Fruit fly (Drosophila melanogaster) whole organism, wandering third instar larva: Measurements from ENCODE around the gene CG46504.
"Not testable (repeated sequence)": the region's sequence is repeated elsewhere in the genome, so short reads cannot be mapped to it uniquely, and the experiment has no call there.

Source experiments
- Abd-B ChIP-seq: fragments of >200 bp; optimal IDR thresholded peaks from 2 replicates; lab custom pipeline; 2017; ENCODE audit warnings: missing biosample characterization, missing genetic modification characterization
- Dif ChIP-seq: fragments of 200-275, 200-300 bp; sonication (Bioruptor generic); optimal IDR thresholded peaks from 2 replicates; lab custom pipeline; 2018; ENCODE audit warnings: missing biosample characterization, missing genetic modification characterization; ENCODE audit not compliant: partially characterized antibody
- Hr78 ChIP-seq: fragments of >200 bp; optimal IDR thresholded peaks from 2 replicates; lab custom pipeline; 2017; ENCODE audit warnings: missing biosample characterization, missing genetic modification characterization
- Hr83 ChIP-seq: fragments of 200-300 bp; sonication (Bioruptor generic); optimal IDR thresholded peaks from 2 replicates; lab custom pipeline; 2016; ENCODE audit warnings: missing biosample characterization, mild to moderate bottlenecking, missing genetic modification characterization, moderate library complexity; ENCODE audit not compliant: poor library complexity, severe bottlenecking
- Myc ChIP-seq: fragments of >200 bp; optimal IDR thresholded peaks from 2 replicates; lab custom pipeline; 2017
- brk ChIP-seq: fragments of 200-800 bp; sonication (Bioruptor generic); optimal IDR thresholded peaks from 2 replicates; lab custom pipeline; 2016; ENCODE audit warnings: missing biosample characterization, mild to moderate bottlenecking, missing genetic modification characterization
- dmrt93B ChIP-seq: fragments of 200-800 bp; sonication (Bioruptor generic); optimal IDR thresholded peaks from 2 replicates; lab custom pipeline; 2018; ENCODE audit warnings: missing biosample characterization, mild to moderate bottlenecking, missing genetic modification characterization
- ey ChIP-seq: fragments of 200-800 bp; sonication (Bioruptor generic); optimal IDR thresholded peaks from 2 replicates; lab custom pipeline; 2016; ENCODE audit warnings: missing biosample characterization, missing genetic modification characterization
- fru ChIP-seq: fragments of 200-800 bp; sonication (Bioruptor generic); optimal IDR thresholded peaks from 3 replicates; lab custom pipeline; 2016; ENCODE audit warnings: missing biosample characterization, mild to moderate bottlenecking, missing genetic modification characterization
- h ChIP-seq: fragments of 200-800 bp; sonication (Bioruptor generic); optimal IDR thresholded peaks from 3 replicates; lab custom pipeline; 2016; ENCODE audit warnings: missing biosample characterization, mild to moderate bottlenecking, missing genetic modification characterization
- pan ChIP-seq: fragments of >200 bp; optimal IDR thresholded peaks from 2 replicates; lab custom pipeline; 2017
- psq ChIP-seq: fragments of 200-800 bp; sonication (Bioruptor generic); optimal IDR thresholded peaks from 3 replicates; lab custom pipeline; 2017; ENCODE audit warnings: missing biosample characterization, mild to moderate bottlenecking, missing genetic modification characterization, moderate library complexity
- rgr ChIP-seq: fragments of 200-800 bp; sonication (Bioruptor generic); optimal IDR thresholded peaks from 3 replicates; lab custom pipeline; 2016; ENCODE audit warnings: missing biosample characterization, mild to moderate bottlenecking, missing genetic modification characterization
- usp ChIP-seq: fragments of >200 bp; optimal IDR thresholded peaks from 2 replicates; lab custom pipeline; 2017; ENCODE audit warnings: missing biosample characterization, missing genetic modification characterization

- TF ChIP-seq usp (GFP tag; lab: Kevin White, UChicago); Myc (lab: Kevin White, UChicago); pan (lab: Kevin White, UChicago); Dif (GFP tag; lab: Kevin White, UChicago); Abd-B (GFP tag; lab: Kevin White, UChicago); brk; dmrt93B; ey (GFP tag; lab: Kevin White, UChicago); Hr78 (GFP tag; lab: Kevin White, UChicago); rgr (GFP tag; lab: Kevin White, UChicago); h (GFP tag; lab: Kevin White, UChicago); Hr83 (GFP tag; lab: Kevin White, UChicago); psq (GFP tag; lab: Kevin White, UChicago); fru (GFP tag; lab: Kevin White, UChicago): not testable (repeated sequence)
Measured at dm6 chrX:22142758-22143157, 4.8 kb upstream of the CG46504 start, which contains the start of gene CG40813.
